Worm (Caenorhabditis elegans) whole organism, young adult: Measurements from ENCODE around the gene R10D12.6.

Experiments used
- B0035.1 ChIP-seq: sonication (generic microtip); optimal IDR thresholded peaks from 2 replicates; lab custom pipeline; 2016; ENCODE audit warnings: missing genetic modification characterization, mild to moderate bottlenecking, missing compliant biosample characterization, missing genotype, missing genetic modification reagents
- F10E7.11 ChIP-seq: sonication (generic microtip); optimal IDR thresholded peaks from 2 replicates; lab custom pipeline; 2017; ENCODE audit warnings: mild to moderate bottlenecking, missing genetic modification characterization, moderate library complexity, missing compliant biosample characterization
- F22D6.2 ChIP-seq: sonication (generic microtip); optimal IDR thresholded peaks from 2 replicates; lab custom pipeline; 2016; ENCODE audit warnings: mild to moderate bottlenecking, missing genetic modification characterization, missing compliant biosample characterization
- F39B2.1 ChIP-seq: fragments of 200-800 bp; sonication (Bioruptor generic); IDR thresholded peaks from 2 replicates; pipeline ENCODE4 v1.3.6; 2022; ENCODE audit warnings: missing genetic modification reagents, missing genetic modification characterization, missing compliant biosample characterization
- F57C9.4 ChIP-seq: sonication (generic microtip); optimal IDR thresholded peaks from 2 replicates; lab custom pipeline; 2017; ENCODE audit warnings: mild to moderate bottlenecking, missing genetic modification characterization, missing compliant biosample characterization
- T26A5.8 ChIP-seq: sonication (generic microtip); optimal IDR thresholded peaks from 2 replicates; lab custom pipeline; 2016; ENCODE audit warnings: missing genetic modification characterization, missing compliant biosample characterization
- Y56A3A.18 ChIP-seq: fragments of 200-800 bp; sonication (Bioruptor generic); IDR thresholded peaks from 2 replicates; pipeline ENCODE4 v1.3.6; 2022; ENCODE audit warnings: missing genetic modification reagents, missing genetic modification characterization, missing compliant biosample characterization
- Y67H2A.10 ChIP-seq: fragments of 200-800 bp; sonication (Bioruptor generic); conservative IDR thresholded peaks from 2 replicates; pipeline ENCODE4 v1.3.6; 2022; ENCODE audit warnings: missing genetic modification reagents, missing genetic modification characterization, missing compliant biosample characterization
- Y79H2A.3 ChIP-seq: fragments of 200-800 bp; sonication (Bioruptor generic); conservative IDR thresholded peaks from 2 replicates; pipeline ENCODE4 v1.3.6; 2022; ENCODE audit warnings: missing genetic modification reagents, missing genetic modification characterization, missing compliant biosample characterization
- aptf-3 ChIP-seq: fragments of 200-800 bp; sonication (Bioruptor generic); IDR thresholded peaks from 2 replicates; pipeline ENCODE4 v1.3.6; 2022; ENCODE audit warnings: missing genetic modification characterization, missing compliant biosample characterization
- attf-3 ChIP-seq: fragments of 200-800 bp; sonication (Bioruptor generic); conservative IDR thresholded peaks from 2 replicates; pipeline ENCODE4 v1.3.6; 2022; ENCODE audit warnings: missing genetic modification reagents, missing genetic modification characterization, missing compliant biosample characterization
- attf-6 ChIP-seq: fragments of 200-800 bp; sonication (Bioruptor generic); IDR thresholded peaks from 2 replicates; pipeline ENCODE4 v1.3.6; 2022; ENCODE audit warnings: missing genetic modification reagents, missing genetic modification characterization, missing compliant biosample characterization
- bed-1 ChIP-seq: fragments of 200-800 bp; sonication (Bioruptor generic); IDR thresholded peaks from 2 replicates; pipeline ENCODE4 v1.3.6; 2022; ENCODE audit warnings: missing genetic modification reagents, missing genetic modification characterization, missing compliant biosample characterization
- bed-2 ChIP-seq: fragments of 200-800 bp; sonication (Bioruptor generic); IDR thresholded peaks from 2 replicates; pipeline ENCODE4 v1.3.6; 2022; ENCODE audit warnings: missing genetic modification reagents, missing genetic modification characterization, missing compliant biosample characterization
- ccch-3 ChIP-seq: fragments of 200-800 bp; sonication (Bioruptor generic); optimal IDR thresholded peaks from 2 replicates; lab custom pipeline; 2018; ENCODE audit warnings: mild to moderate bottlenecking, missing genetic modification characterization, missing compliant biosample characterization
- ceh-100 ChIP-seq: fragments of 200-800 bp; sonication (Bioruptor generic); IDR thresholded peaks from 2 replicates; pipeline ENCODE4 v1.3.6; 2022; ENCODE audit warnings: missing genetic modification reagents, missing genetic modification characterization, missing compliant biosample characterization
- ceh-27 ChIP-seq: fragments of 200-800 bp; sonication (Bioruptor generic); optimal IDR thresholded peaks from 2 replicates; lab custom pipeline; 2018; ENCODE audit warnings: mild to moderate bottlenecking, missing genetic modification characterization, moderate library complexity, missing compliant biosample characterization
- ceh-40 ChIP-seq: fragments of 200-800 bp; sonication (Bioruptor generic); IDR thresholded peaks from 2 replicates; pipeline ENCODE4 v1.3.6; 2022; ENCODE audit warnings: missing genetic modification characterization, missing compliant biosample characterization
- die-1 ChIP-seq: sonication (generic microtip); optimal IDR thresholded peaks from 2 replicates; lab custom pipeline; 2016; ENCODE audit warnings: missing genotype, mild to moderate bottlenecking, missing genetic modification characterization, missing compliant biosample characterization
- dox-1 ChIP-seq: fragments of 200-800 bp; sonication (Bioruptor generic); IDR thresholded peaks from 2 replicates; pipeline ENCODE4 v1.3.6; 2022; ENCODE audit warnings: missing genetic modification reagents, missing genetic modification characterization, missing compliant biosample characterization
- egl-44 ChIP-seq: fragments of 200-800 bp; sonication (Bioruptor generic); IDR thresholded peaks from 2 replicates; pipeline ENCODE4 v1.3.6; 2022; ENCODE audit warnings: missing genetic modification reagents, missing genetic modification characterization, missing compliant biosample characterization
- ekl-4 ChIP-seq: fragments of 200-800 bp; sonication (Bioruptor generic); IDR thresholded peaks from 2 replicates; pipeline ENCODE4 v1.3.6; 2022; ENCODE audit warnings: missing genetic modification reagents, missing genetic modification characterization, missing compliant biosample characterization
- gei-17 ChIP-seq: fragments of 200-800 bp; sonication (Bioruptor generic); optimal IDR thresholded peaks from 2 replicates; lab custom pipeline; 2018; ENCODE audit warnings: mild to moderate bottlenecking, missing genetic modification characterization, missing compliant biosample characterization
- him-1 ChIP-seq: sonication (generic microtip); optimal IDR thresholded peaks from 2 replicates; lab custom pipeline; 2016; ENCODE audit warnings: missing genotype, missing genetic modification reagents, missing genetic modification characterization, missing compliant biosample characterization
- hlh-12 ChIP-seq: sonication (generic microtip); optimal IDR thresholded peaks from 2 replicates; lab custom pipeline; 2016; ENCODE audit warnings: missing genetic modification characterization, missing compliant biosample characterization
- hlh-26 ChIP-seq: fragments of 200-800 bp; sonication (Bioruptor generic); conservative IDR thresholded peaks from 2 replicates; pipeline ENCODE4 v1.3.6; 2022; ENCODE audit warnings: missing genetic modification reagents, missing genetic modification characterization, missing compliant biosample characterization
- hmg-1.2 ChIP-seq: fragments of 200-800 bp; sonication (Bioruptor generic); IDR thresholded peaks from 2 replicates; pipeline ENCODE4 v1.3.6; 2022; ENCODE audit warnings: missing genetic modification reagents, missing genetic modification characterization, missing compliant biosample characterization
- hmg-20 ChIP-seq: fragments of 200-800 bp; sonication (Bioruptor generic); IDR thresholded peaks from 2 replicates; pipeline ENCODE4 v1.3.6; 2022; ENCODE audit warnings: missing genetic modification reagents, missing genetic modification characterization, missing compliant biosample characterization
- hsf-1 ChIP-seq: fragments of 200-800 bp; sonication (Bioruptor generic); IDR thresholded peaks from 2 replicates; pipeline ENCODE4 v1.3.6; 2022; ENCODE audit warnings: missing genetic modification reagents, missing genetic modification characterization, missing compliant biosample characterization
- lin-26 ChIP-seq: fragments of 200-800 bp; sonication (Bioruptor generic); IDR thresholded peaks from 2 replicates; pipeline ENCODE4 v1.3.6; 2022; ENCODE audit warnings: missing genetic modification reagents, missing genetic modification characterization, missing compliant biosample characterization
- lin-35 ChIP-seq, 3 experiments: fragments of 150-350 bp in 2 of 3; sonication (generic microtip) in 1 of 3; optimal IDR thresholded peaks; 2 replicates each; lab custom pipeline; 2014 to 2018; ENCODE audit warnings: missing biosample characterization in 3 of 3, missing genetic modification characterization in 3 of 3, missing genetic modification reagents in 3 of 3
- mel-28 ChIP-seq: sonication (generic microtip); optimal IDR thresholded peaks from 2 replicates; lab custom pipeline; 2016; ENCODE audit warnings: borderline replicate concordance, mild to moderate bottlenecking, missing genetic modification characterization, missing compliant biosample characterization
- nhr-120 ChIP-seq: fragments of 200-800 bp; sonication (Bioruptor generic); IDR thresholded peaks from 2 replicates; pipeline ENCODE4 v1.3.6; 2022; ENCODE audit warnings: missing genetic modification characterization, missing compliant biosample characterization
- nhr-179 ChIP-seq: sonication (generic microtip); optimal IDR thresholded peaks from 2 replicates; lab custom pipeline; 2016; ENCODE audit warnings: mild to moderate bottlenecking, missing genetic modification characterization, missing compliant biosample characterization
- nhr-80 ChIP-seq: sonication (generic microtip); optimal IDR thresholded peaks from 2 replicates; lab custom pipeline; 2016; ENCODE audit warnings: missing genetic modification characterization, missing compliant biosample characterization
- pbrm-1 ChIP-seq: fragments of 200-800 bp; sonication (Bioruptor generic); IDR thresholded peaks from 2 replicates; pipeline ENCODE4 v1.3.6; 2022; ENCODE audit warnings: missing genetic modification reagents, missing genetic modification characterization, missing compliant biosample characterization
- repo-1 ChIP-seq: sonication (generic microtip); optimal IDR thresholded peaks from 2 replicates; lab custom pipeline; 2017; ENCODE audit warnings: mild to moderate bottlenecking, missing genetic modification characterization, missing compliant biosample characterization
- rpc-1 ChIP-seq, 2 experiments: fragments of 150-350 bp in 1 of 2; sonication (generic microtip) in 1 of 2; optimal IDR thresholded peaks; 2 replicates each; lab custom pipeline; 2014 to 2018; ENCODE audit warnings: missing biosample characterization in 1 of 2, missing genetic modification characterization in 1 of 2, missing genetic modification reagents in 1 of 2, missing genotype in 1 of 2
- sea-2 ChIP-seq: fragments of 200-800 bp; sonication (Bioruptor generic); IDR thresholded peaks from 2 replicates; pipeline ENCODE4 v1.3.6; 2022; ENCODE audit warnings: missing genetic modification characterization, missing compliant biosample characterization
- somi-1 ChIP-seq: fragments of 200-800 bp; sonication (Bioruptor generic); optimal IDR thresholded peaks from 2 replicates; lab custom pipeline; 2018; ENCODE audit warnings: mild to moderate bottlenecking, missing genetic modification characterization, missing compliant biosample characterization
- tbp1 ChIP-seq: fragments of 200-800 bp; sonication (Bioruptor generic); optimal IDR thresholded peaks from 2 replicates; lab custom pipeline; 2018; ENCODE audit warnings: mild to moderate bottlenecking, missing genetic modification characterization, missing compliant biosample characterization
- xnd-1 ChIP-seq: sonication (generic microtip); optimal IDR thresholded peaks from 2 replicates; lab custom pipeline; 2016; ENCODE audit warnings: missing genotype, missing genetic modification reagents, missing genetic modification characterization, missing compliant biosample characterization
- zim-3 ChIP-seq: sonication (generic microtip); optimal IDR thresholded peaks from 2 replicates; lab custom pipeline; 2017; ENCODE audit warnings: mild to moderate bottlenecking, missing genetic modification characterization, moderate library complexity, missing compliant biosample characterization
- ztf-28 ChIP-seq: fragments of 200-800 bp; sonication (Bioruptor generic); IDR thresholded peaks from 2 replicates; pipeline ENCODE4 v1.3.6; 2022; ENCODE audit warnings: missing genetic modification reagents, missing genetic modification characterization, missing compliant biosample characterization
- ztf-3 ChIP-seq: fragments of 200-800 bp; sonication (Bioruptor generic); optimal IDR thresholded peaks from 2 replicates; lab custom pipeline; 2018; ENCODE audit warnings: mild to moderate bottlenecking, missing genetic modification characterization, missing compliant biosample characterization

The R10D12.6 gene

DNA sequence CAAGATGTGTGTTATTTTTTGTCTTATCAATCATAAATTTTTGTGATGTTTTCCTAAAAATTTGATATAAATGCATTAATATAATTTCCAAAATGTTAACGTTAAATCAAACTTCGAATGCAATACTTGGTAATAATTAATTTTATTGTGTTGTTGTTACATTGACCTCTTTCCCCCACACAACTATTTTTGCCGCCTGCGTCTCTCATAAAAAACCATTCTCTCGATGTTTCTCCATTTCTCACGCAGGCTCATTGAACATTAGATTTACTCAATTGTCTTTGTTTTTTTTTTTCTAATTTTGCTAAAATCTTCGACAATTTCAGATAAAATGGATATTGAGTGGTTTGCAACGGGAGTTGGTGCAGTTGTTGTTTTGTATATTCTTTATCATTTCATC, 42.9 kb upstream of the R10D12.6 start, which contains the start of gene stdh-1:
Gene stdh-1 (plus strand): TSS at position 327 of the 400 bp plus-strand sequence.
- no peak for TF ChIP-seq him-1 (tag; lab: Kevin White, UChicago)
- no peak for TF ChIP-seq xnd-1 (tag; lab: Kevin White, UChicago)
- TF ChIP-seq hmg-1.2 (GFP tag; lab: Robert Waterston, UW): peak; percentile 62; the same call in 1 of the 2 replicates
- TF ChIP-seq nhr-80 (tag; lab: Kevin White, UChicago): peak; percentile 6

DNA sequence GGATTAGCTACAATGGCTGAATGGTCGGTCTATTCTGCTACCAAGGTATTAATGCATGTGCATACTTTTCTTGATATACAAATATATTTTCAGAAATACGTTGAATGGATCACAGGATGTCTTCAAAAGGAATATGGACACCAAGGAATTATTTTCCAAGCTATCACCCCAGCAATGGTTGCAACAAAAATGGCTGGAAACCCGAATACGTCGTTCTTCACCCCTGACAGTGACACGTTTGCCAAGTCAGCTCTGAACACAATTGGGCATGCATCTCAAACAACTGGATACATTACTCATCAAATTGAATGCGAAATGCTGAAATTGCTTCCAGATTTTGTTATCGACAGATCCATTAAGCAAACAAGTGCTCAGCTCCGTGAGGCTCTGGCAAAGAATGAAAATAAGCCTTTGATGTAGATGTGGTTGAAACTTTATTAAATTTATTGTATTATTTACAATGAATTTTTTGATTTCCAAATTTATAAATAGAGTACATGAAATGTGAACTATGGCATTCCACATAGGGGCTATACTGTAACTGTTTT, 41.5 kb upstream of the R10D12.6 start:
- peak; percentile 54; the same call in 1 of the 2 replicates for TF ChIP-seq Y67H2A.10 (GFP tag; lab: Robert Waterston, UW)
- TF ChIP-seq lin-26 (GFP tag; lab: Robert Waterston, UW): peak; percentile 91
- TF ChIP-seq ztf-28: 0 out of 2 replicates have a peak, but pooled peaks have one; percentile 75
- TF ChIP-seq nhr-120 (GFP tag; lab: Robert Waterston, UW): no peak
- TF ChIP-seq ekl-4 (GFP tag; lab: Robert Waterston, UW): peak; percentile 68
- no peak for TF ChIP-seq xnd-1 (tag; lab: Kevin White, UChicago)
- peak; percentile 56 for TF ChIP-seq F22D6.2 (tag; lab: Kevin White, UChicago)
- TF ChIP-seq hsf-1 (GFP tag; lab: Robert Waterston, UW): peak; percentile 65; the same call in 1 of the 2 replicates
- TF ChIP-seq dox-1 (GFP tag; lab: Robert Waterston, UW): peak; percentile 79
- TF ChIP-seq hlh-26 (GFP tag; lab: Robert Waterston, UW): no peak
- TF ChIP-seq bed-2 (GFP tag; lab: Robert Waterston, UW): no peak
- TF ChIP-seq F10E7.11 (tag; lab: Kevin White, UChicago): peak; percentile 65
- peak; percentile 35 for TF ChIP-seq die-1
- no peak for TF ChIP-seq F39B2.1
- TF ChIP-seq bed-1: no peak
- peak; percentile 88; the same call in 1 of the 2 replicates for TF ChIP-seq aptf-3 (GFP tag; lab: Robert Waterston, UW)
- TF ChIP-seq zim-3 (tag; lab: Kevin White, UChicago): peak; percentile 16
- TF ChIP-seq sea-2 (GFP tag; lab: Robert Waterston, UW): peak; percentile 22; the same call in 1 of the 2 replicates
- TF ChIP-seq attf-3 (GFP tag; lab: Robert Waterston, UW): 0 out of 2 replicates have a peak, but pooled peaks have one; percentile 16
- no peak for TF ChIP-seq ccch-3 (GFP tag; lab: Kevin White, UChicago)
- peak; percentile 98 for TF ChIP-seq repo-1
- TF ChIP-seq ceh-27 (GFP tag; lab: Kevin White, UChicago): peak; percentile 41
- TF ChIP-seq lin-35 (GFP tag; optimal IDR thresholded peaks at IDR 0.05; lab: Kevin White, UChicago): peak in 1 of 3 experiments; percentile 55
- TF ChIP-seq gei-17: peak; percentile 76
- peak; percentile 94 for TF ChIP-seq Y56A3A.18 (GFP tag; lab: Robert Waterston, UW)
- TF ChIP-seq hmg-20 (GFP tag; lab: Robert Waterston, UW): peak; percentile 62; the same call in 1 of the 2 replicates
- peak; percentile 47 for TF ChIP-seq nhr-80 (tag; lab: Kevin White, UChicago)
- TF ChIP-seq F57C9.4 (tag; lab: Kevin White, UChicago): peak; percentile 78
- peak; percentile 61; the same call in 1 of the 2 replicates for TF ChIP-seq pbrm-1
- TF ChIP-seq ceh-100 (GFP tag; lab: Robert Waterston, UW): peak; percentile 54; the same call in 1 of the 2 replicates
- TF ChIP-seq ztf-3 (GFP tag; lab: Kevin White, UChicago): peak; percentile 47
- TF ChIP-seq rpc-1 (optimal IDR thresholded peaks at IDR 0.05; lab: Kevin White, UChicago): no peak
- no peak for TF ChIP-seq rpc-1 (tag; optimal IDR thresholded peaks at IDR 0.05; lab: Kevin White, UChicago)
- no peak for TF ChIP-seq hlh-12 (tag; lab: Kevin White, UChicago)
- peak; percentile 77 for TF ChIP-seq egl-44 (GFP tag; lab: Robert Waterston, UW)
- TF ChIP-seq somi-1 (GFP tag; lab: Kevin White, UChicago): peak; percentile 88
- peak; percentile 69 for TF ChIP-seq B0035.1 (tag; lab: Kevin White, UChicago)
- TF ChIP-seq ceh-40 (GFP tag; lab: Robert Waterston, UW): 0 out of 2 replicates have a peak, but pooled peaks have one; percentile 61
- peak; percentile 71 for TF ChIP-seq attf-6 (GFP tag; lab: Robert Waterston, UW)
- peak; percentile 56 for TF ChIP-seq hmg-1.2 (GFP tag; lab: Robert Waterston, UW)
- peak; percentile 71 for TF ChIP-seq tbp1 (GFP tag; lab: Kevin White, UChicago)
- peak; percentile 64; the same call in 1 of the 2 replicates for TF ChIP-seq Y79H2A.3 (GFP tag; lab: Robert Waterston, UW)
- no peak for TF ChIP-seq T26A5.8 (tag; lab: Kevin White, UChicago)
- TF ChIP-seq mel-28: peak; percentile 88
- no peak for TF ChIP-seq nhr-179
